Worm (Caenorhabditis elegans) whole organism, L1 larva: ENCODE data around the gene ttbk-6.

Experiments used
- C34B4.2 ChIP-seq: sonication (generic microtip); optimal IDR thresholded peaks from 2 replicates; lab custom pipeline; 2017; ENCODE audit warnings: mild to moderate bottlenecking, missing genetic modification characterization, missing compliant biosample characterization
- Y116A8C.19 ChIP-seq: sonication (generic microtip); optimal IDR thresholded peaks from 2 replicates; lab custom pipeline; 2016; ENCODE audit warnings: missing compliant biosample characterization, missing genetic modification characterization, borderline replicate concordance
- aha-1 ChIP-seq: fragments of 150-350 bp; optimal IDR thresholded peaks from 2 replicates; lab custom pipeline; 2014; ENCODE audit warnings: missing biosample characterization, missing genetic modification characterization
- ama-1 ChIP-seq: fragments of 150-350 bp; optimal IDR thresholded peaks from 2 replicates; lab custom pipeline; 2014
- blmp-1 ChIP-seq: fragments of 150-350 bp; optimal IDR thresholded peaks from 2 replicates; lab custom pipeline; 2014; ENCODE audit warnings: missing biosample characterization, missing genetic modification characterization
- ceh-63 ChIP-seq: fragments of 200-800 bp; sonication (Bioruptor generic); optimal IDR thresholded peaks from 2 replicates; lab custom pipeline; 2018; ENCODE audit warnings: mild to moderate bottlenecking, missing genetic modification characterization, missing compliant biosample characterization
- ceh-82 ChIP-seq, 3 experiments: fragments of 150-350 bp in 1 of 3; sonication (generic microtip) in 2 of 3; optimal IDR thresholded peaks; 2 replicates each; lab custom pipeline; 2014 to 2017; ENCODE audit warnings: missing biosample characterization in 3 of 3, missing genetic modification characterization in 3 of 3
- ceh-88 ChIP-seq: fragments of 200-800 bp; sonication (Bioruptor generic); IDR thresholded peaks from 2 replicates; pipeline ENCODE4 v1.3.6; 2022; ENCODE audit warnings: missing genetic modification characterization, missing compliant biosample characterization
- ceh-90 ChIP-seq: sonication (generic microtip); optimal IDR thresholded peaks from 2 replicates; lab custom pipeline; 2016; ENCODE audit warnings: missing genetic modification characterization, missing compliant biosample characterization
- dpl-1 ChIP-seq, 3 experiments: fragments of 150-350 bp in 2 of 3; sonication (generic microtip) in 1 of 3; optimal IDR thresholded peaks; 2 replicates each; lab custom pipeline; 2014 to 2017; ENCODE audit warnings: missing biosample characterization in 3 of 3, missing genetic modification characterization in 3 of 3, missing genetic modification reagents in 3 of 3
- dsc-1 ChIP-seq: sonication (generic microtip); optimal IDR thresholded peaks from 2 replicates; lab custom pipeline; 2016; ENCODE audit warnings: mild to moderate bottlenecking, missing genetic modification characterization, missing compliant biosample characterization
- egl-13 ChIP-seq: sonication (generic microtip); optimal IDR thresholded peaks from 2 replicates; lab custom pipeline; 2016; ENCODE audit warnings: missing genotype, missing genetic modification reagents, missing genetic modification characterization, missing compliant biosample characterization
- elt-3 ChIP-seq, 6 experiments: fragments of 150-350 bp in 1 of 6; sonication (generic microtip); optimal IDR thresholded peaks; 2 replicates each; lab custom pipeline; 2017 to 2018; ENCODE audit warnings: missing biosample characterization in 6 of 6, missing genetic modification characterization in 6 of 6, inconsistent platforms in 1 of 6
- ets-5 ChIP-seq: fragments of 200-800 bp; sonication (Bioruptor generic); IDR thresholded peaks from 2 replicates; pipeline ENCODE4 v1.3.6; 2022; ENCODE audit warnings: missing genetic modification characterization, missing compliant biosample characterization
- fkh-10 ChIP-seq: sonication (generic microtip); optimal IDR thresholded peaks from 2 replicates; lab custom pipeline; 2017; ENCODE audit warnings: missing biosample characterization, missing genetic modification reagents, missing genetic modification characterization
- fkh-4 ChIP-seq: sonication (generic microtip); optimal IDR thresholded peaks from 2 replicates; lab custom pipeline; 2016; ENCODE audit warnings: missing compliant biosample characterization, missing genetic modification characterization, borderline replicate concordance
- fkh-8 ChIP-seq: sonication (generic microtip); optimal IDR thresholded peaks from 2 replicates; lab custom pipeline; 2016; ENCODE audit warnings: mild to moderate bottlenecking, missing genetic modification characterization, missing compliant biosample characterization
- grh-1 ChIP-seq: fragments of 200-800 bp; sonication (Bioruptor generic); IDR thresholded peaks from 2 replicates; pipeline ENCODE4 v1.3.6; 2022; ENCODE audit warnings: missing genetic modification reagents, missing genetic modification characterization, missing compliant biosample characterization
- hlh-17 ChIP-seq: fragments of 200-800 bp; sonication (Bioruptor generic); optimal IDR thresholded peaks from 2 replicates; lab custom pipeline; 2018; ENCODE audit warnings: missing genetic modification characterization, mild to moderate bottlenecking, missing compliant biosample characterization, moderate library complexity, borderline replicate concordance
- hlh-4 ChIP-seq: sonication (generic microtip); optimal IDR thresholded peaks from 2 replicates; lab custom pipeline; 2016; ENCODE audit warnings: mild to moderate bottlenecking, missing genetic modification characterization, missing compliant biosample characterization
- jun-1 ChIP-seq: fragments of 150-350 bp; optimal IDR thresholded peaks from 2 replicates; lab custom pipeline; 2014; ENCODE audit warnings: missing biosample characterization, missing genetic modification reagents, missing genetic modification characterization
- lin-15B ChIP-seq: fragments of 150-350 bp; sonication (generic microtip); optimal IDR thresholded peaks from 3 replicates; lab custom pipeline; 2014; ENCODE audit warnings: missing biosample characterization, missing genetic modification characterization
- lin-35 ChIP-seq, 2 experiments: fragments of 150-350 bp; optimal IDR thresholded peaks; 2 replicates each; lab custom pipeline; 2014; ENCODE audit warnings: missing biosample characterization in 2 of 2, missing genetic modification characterization in 2 of 2, missing genetic modification reagents in 2 of 2
- lir-3 ChIP-seq: sonication (generic microtip); optimal IDR thresholded peaks from 2 replicates; lab custom pipeline; 2016; ENCODE audit warnings: mild to moderate bottlenecking, missing genetic modification characterization, moderate library complexity, missing compliant biosample characterization; ENCODE audit not compliant: poor library complexity
- mab-9 ChIP-seq: fragments of 200-800 bp; sonication (Bioruptor generic); IDR thresholded peaks from 2 replicates; pipeline ENCODE4 v1.3.6; 2022; ENCODE audit warnings: missing genetic modification reagents, missing genetic modification characterization, missing compliant biosample characterization
- nhr-237 ChIP-seq: fragments of 150-350 bp; optimal IDR thresholded peaks from 2 replicates; lab custom pipeline; 2014; ENCODE audit warnings: missing biosample characterization, missing genetic modification characterization
- nhr-47 ChIP-seq: sonication (generic microtip); optimal IDR thresholded peaks from 2 replicates; lab custom pipeline; 2016; ENCODE audit warnings: mild to moderate bottlenecking, missing genetic modification characterization, moderate library complexity, missing compliant biosample characterization
- nhr-71 ChIP-seq: sonication (generic microtip); optimal IDR thresholded peaks from 2 replicates; lab custom pipeline; 2016; ENCODE audit warnings: mild to moderate bottlenecking, missing genetic modification characterization, moderate library complexity, missing compliant biosample characterization
- nhr-76 ChIP-seq: sonication (generic microtip); optimal IDR thresholded peaks from 2 replicates; lab custom pipeline; 2017; ENCODE audit warnings: missing biosample characterization, missing genetic modification characterization
- nhr-84 ChIP-seq: sonication (generic microtip); optimal IDR thresholded peaks from 2 replicates; lab custom pipeline; 2017; ENCODE audit warnings: missing biosample characterization, missing genetic modification characterization
- nhr-85 ChIP-seq: sonication (generic microtip); peaks from one replicate; lab custom pipeline; 2016; ENCODE audit warnings: missing genetic modification characterization, inconsistent platforms, missing compliant biosample characterization
- nhr-90 ChIP-seq: sonication (generic microtip); optimal IDR thresholded peaks from 2 replicates; lab custom pipeline; 2016; ENCODE audit warnings: mild to moderate bottlenecking, missing genetic modification characterization, missing compliant biosample characterization; ENCODE audit not compliant: poor library complexity
- pax-3 ChIP-seq: fragments of 200-800 bp; sonication (Bioruptor generic); optimal IDR thresholded peaks from 2 replicates; lab custom pipeline; 2018; ENCODE audit warnings: mild to moderate bottlenecking, missing genetic modification characterization, moderate library complexity, missing compliant biosample characterization
- rnt-1 ChIP-seq: sonication (generic microtip); optimal IDR thresholded peaks from 2 replicates; lab custom pipeline; 2016; ENCODE audit warnings: mild to moderate bottlenecking, missing genetic modification characterization, moderate library complexity, missing compliant biosample characterization
- skn-1 ChIP-seq: fragments of 150-350 bp; optimal IDR thresholded peaks from 2 replicates; lab custom pipeline; 2014; ENCODE audit warnings: missing biosample characterization, missing genetic modification characterization
- snpc-4 ChIP-seq: fragments of 150-350 bp; optimal IDR thresholded peaks from 2 replicates; lab custom pipeline; 2014; ENCODE audit warnings: missing biosample characterization, missing genetic modification characterization
- snu-23 ChIP-seq: sonication (generic microtip); optimal IDR thresholded peaks from 2 replicates; lab custom pipeline; 2016; ENCODE audit warnings: missing genetic modification characterization, missing compliant biosample characterization
- sox-4 ChIP-seq: sonication (generic microtip); optimal IDR thresholded peaks from 2 replicates; lab custom pipeline; 2016; ENCODE audit warnings: missing genetic modification characterization, missing compliant biosample characterization
- sup-37 ChIP-seq: fragments of 200-800 bp; sonication (Bioruptor generic); optimal IDR thresholded peaks from 2 replicates; lab custom pipeline; 2018; ENCODE audit warnings: mild to moderate bottlenecking, missing genetic modification characterization, missing compliant biosample characterization
- unc-86 ChIP-seq: sonication (generic microtip); optimal IDR thresholded peaks from 2 replicates; lab custom pipeline; 2016; ENCODE audit warnings: missing genetic modification characterization, missing compliant biosample characterization
- unc-98 ChIP-seq: fragments of 200-800 bp; sonication (Bioruptor generic); IDR thresholded peaks from 2 replicates; pipeline ENCODE4 v1.3.6; 2022; ENCODE audit warnings: missing genetic modification characterization, missing compliant biosample characterization
- xbp-1 ChIP-seq: sonication (generic microtip); optimal IDR thresholded peaks from 2 replicates; lab custom pipeline; 2016; ENCODE audit warnings: missing genetic modification characterization, missing compliant biosample characterization
- zip-4 ChIP-seq: fragments of 200-800 bp; sonication (Bioruptor generic); optimal IDR thresholded peaks from 2 replicates; lab custom pipeline; 2018; ENCODE audit warnings: mild to moderate bottlenecking, missing genetic modification characterization, moderate library complexity, missing compliant biosample characterization
- ztf-11 ChIP-seq, 2 experiments: sonication (generic microtip); optimal IDR thresholded peaks; 2 replicates each; lab custom pipeline; 2016 to 2017; ENCODE audit warnings: missing genetic modification characterization in 2 of 2, missing biosample characterization in 1 of 2, missing compliant biosample characterization in 1 of 2
- ztf-4 ChIP-seq: fragments of 150-350 bp; optimal IDR thresholded peaks from 2 replicates; lab custom pipeline; 2014; ENCODE audit warnings: missing biosample characterization, missing genetic modification characterization

ttbk-6 gene

ce11 chrIII:5025136-5025629, 49.3 kb upstream of the ttbk-6 start (continued):
- peak in 2 of 3 experiments; percentile 3 to 9 for TF ChIP-seq dpl-1 (GFP tag; optimal IDR thresholded peaks at IDR 0.05; lab: Kevin White, UChicago)
- no peak for TF ChIP-seq sup-37 (GFP tag; lab: Kevin White, UChicago)
- no peak for TF ChIP-seq ceh-63 (GFP tag; lab: Kevin White, UChicago)
- peak; percentile 0 for TF ChIP-seq dsc-1
- no peak for TF ChIP-seq egl-13 (tag; lab: Kevin White, UChicago)
- peak; percentile 31 for TF ChIP-seq zip-4
- no peak for TF ChIP-seq nhr-76 (tag; lab: Kevin White, UChicago)
- TF ChIP-seq snu-23: no peak
- TF ChIP-seq rnt-1 (tag; lab: Kevin White, UChicago): peak; percentile 34
- TF ChIP-seq ceh-90 (tag; lab: Kevin White, UChicago): no peak
- no peak for TF ChIP-seq aha-1
- TF ChIP-seq lin-35 (GFP tag; optimal IDR thresholded peaks at IDR 0.05; lab: Kevin White, UChicago): peak in 1 of 2 experiments; percentile 42
- peak; percentile 36; the same call in 1 of the 2 replicates for TF ChIP-seq grh-1 (GFP tag; lab: Robert Waterston, UW)
- peak; percentile 66 for TF ChIP-seq nhr-85 (tag; lab: Kevin White, UChicago)
- peak; percentile 32 for TF ChIP-seq pax-3 (tag; lab: Kevin White, UChicago)
- TF ChIP-seq fkh-10: no peak
- TF ChIP-seq C34B4.2 (tag; lab: Kevin White, UChicago): no peak
- TF ChIP-seq unc-86 (tag; lab: Kevin White, UChicago): no peak
- TF ChIP-seq Y116A8C.19 (tag; lab: Kevin White, UChicago): no peak
- no peak for TF ChIP-seq hlh-4
- peak; percentile 39 for TF ChIP-seq nhr-90
- peak; percentile 22 for TF ChIP-seq sox-4 (tag; lab: Kevin White, UChicago)
- TF ChIP-seq ets-5: no peak
- no peak for TF ChIP-seq unc-98 (GFP tag; lab: Robert Waterston, UW)
- no peak for TF ChIP-seq jun-1 (tag; lab: Kevin White, UChicago)
- TF ChIP-seq nhr-47 (tag; lab: Kevin White, UChicago): peak; percentile 48
- TF ChIP-seq snpc-4: no peak
- TF ChIP-seq hlh-17 (GFP tag; lab: Kevin White, UChicago): no peak
- no peak for TF ChIP-seq skn-1 (tag; lab: Kevin White, UChicago)
- no peak for TF ChIP-seq nhr-84 (tag; lab: Kevin White, UChicago)
- no peak for TF ChIP-seq ceh-88 (GFP tag; lab: Robert Waterston, UW)
- TF ChIP-seq fkh-8 (tag; lab: Kevin White, UChicago): no peak
- peak; percentile 92 for TF ChIP-seq ama-1 (lab: Kevin White, UChicago)
- no peak for TF ChIP-seq lin-15B (tag; lab: Kevin White, UChicago)
- TF ChIP-seq ztf-11 (tag; optimal IDR thresholded peaks at IDR 0.05; lab: Kevin White, UChicago): no peak
- TF ChIP-seq ztf-4 (tag; lab: Kevin White, UChicago): peak; percentile 86
- peak; percentile 72 for TF ChIP-seq nhr-71
- TF ChIP-seq lir-3 (tag; lab: Kevin White, UChicago): no peak
- no peak for TF ChIP-seq nhr-237
- TF ChIP-seq blmp-1 (tag; lab: Kevin White, UChicago): no peak
- no peak for TF ChIP-seq ceh-82 (tag; optimal IDR thresholded peaks at IDR 0.05; lab: Kevin White, UChicago)
- no peak for TF ChIP-seq fkh-4 (tag; lab: Kevin White, UChicago)
- TF ChIP-seq mab-9 (GFP tag; lab: Robert Waterston, UW): no peak
- no peak for TF ChIP-seq elt-3 (tag; optimal IDR thresholded peaks at IDR 0.05; lab: Kevin White, UChicago)
- TF ChIP-seq xbp-1 (tag; lab: Kevin White, UChicago): peak; percentile 7
- TF ChIP-seq, all 84 proteins: peak for 24
